Fruit fly (Drosophila melanogaster) Kc167 (cell line): ENCODE measurements around the gene CG11417.

ENCODE experiments used
- Myc ChIP-seq: fragments of >200 bp; optimal IDR thresholded peaks from 2 replicates; lab custom pipeline; 2017; ENCODE audit warnings: missing external identifiers
- Sin3A ChIP-seq: fragments of >200 bp; optimal IDR thresholded peaks from 2 replicates; lab custom pipeline; 2018; ENCODE audit warnings: missing external identifiers
- h ChIP-seq: fragments of >200 bp; optimal IDR thresholded peaks from 3 replicates; lab custom pipeline; 2018; ENCODE audit warnings: missing external identifiers
- insv ChIP-seq: fragments of >200 bp; optimal IDR thresholded peaks from 3 replicates; lab custom pipeline; 2018; ENCODE audit warnings: missing external identifiers
- psq ChIP-seq: fragments of >200 bp; optimal IDR thresholded peaks from 2 replicates; lab custom pipeline; 2017; ENCODE audit warnings: missing external identifiers
- ttk ChIP-seq: sonication (Bioruptor generic); optimal IDR thresholded peaks from 2 replicates; lab custom pipeline; 2017; ENCODE audit warnings: missing external identifiers

Gene CG11417

dm6 chrX:1382489-1382888 lies 28.7 kb downstream of the CG11417 start:
- TF ChIP-seq Myc (lab: Kevin White, UChicago) (no peak), h (lab: Kevin White, UChicago) (no peak), insv (lab: Kevin White, UChicago) (no peak), Sin3A (lab: Kevin White, UChicago) (no peak), ttk (no peak), psq (lab: Kevin White, UChicago) (no peak)

- TF ChIP-seq insv (lab: Kevin White, UChicago) (no peak), ttk (no peak), psq (lab: Kevin White, UChicago) (no peak), Sin3A (lab: Kevin White, UChicago) (no peak), Myc (lab: Kevin White, UChicago) (no peak), h (lab: Kevin White, UChicago) (no peak)
Observed at dm6 chrX:1384232-1384631, 30.4 kb downstream of the CG11417 start.

DNA sequence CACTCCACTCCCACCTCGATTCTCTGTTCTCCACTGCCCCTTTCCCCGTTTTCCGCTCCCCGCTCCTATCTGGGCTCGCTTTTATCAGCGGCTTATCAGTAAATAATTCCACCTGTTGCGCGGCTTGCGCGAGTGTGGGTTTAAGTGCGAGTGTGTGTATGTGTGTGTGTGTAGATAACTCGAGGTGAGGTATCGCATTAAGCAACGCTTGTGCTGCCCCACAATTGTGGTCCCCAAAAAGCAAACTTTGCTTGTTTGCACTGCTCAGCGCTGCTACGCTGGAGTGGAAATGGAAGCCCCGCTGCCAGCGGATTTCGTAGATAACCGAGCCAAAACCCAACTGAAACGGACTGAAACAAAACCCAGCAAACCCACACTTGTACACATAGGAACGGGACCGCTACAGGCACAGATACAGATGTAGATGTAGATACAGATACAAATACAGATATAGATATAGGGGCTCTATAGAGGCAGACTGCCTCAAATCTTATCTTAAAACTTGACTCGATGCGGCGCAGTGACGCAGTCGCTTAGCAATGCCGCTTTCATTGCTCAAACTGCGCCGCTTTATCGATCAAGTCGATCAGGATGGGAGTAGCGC lies 33.4 kb downstream of the CG11417 start:
- TF ChIP-seq Sin3A (lab: Kevin White, UChicago) (no peak), psq (lab: Kevin White, UChicago) (no peak), Myc (lab: Kevin White, UChicago) (no peak), insv (lab: Kevin White, UChicago) (no peak), ttk (no peak), h (lab: Kevin White, UChicago) (no peak)

dm6 chrX:1388148-1388703 lies 34.4 kb downstream of the CG11417 start:
- TF ChIP-seq insv (lab: Kevin White, UChicago) (no peak), Sin3A (lab: Kevin White, UChicago) (no peak), psq (lab: Kevin White, UChicago) (no peak), ttk (no peak), h (lab: Kevin White, UChicago) (no peak), Myc (lab: Kevin White, UChicago) (no peak)

- TF ChIP-seq ttk (no peak), psq (lab: Kevin White, UChicago) (no peak), Myc (lab: Kevin White, UChicago) (no peak), insv (lab: Kevin White, UChicago) (no peak), h (lab: Kevin White, UChicago) (no peak), Sin3A (lab: Kevin White, UChicago) (no peak)
Observed at dm6 chrX:1392875-1393274, 39.1 kb downstream of the CG11417 start, which contains the start of gene Rilpl. TSS of gene Rilpl (plus strand) at chrX:1393054.

DNA sequence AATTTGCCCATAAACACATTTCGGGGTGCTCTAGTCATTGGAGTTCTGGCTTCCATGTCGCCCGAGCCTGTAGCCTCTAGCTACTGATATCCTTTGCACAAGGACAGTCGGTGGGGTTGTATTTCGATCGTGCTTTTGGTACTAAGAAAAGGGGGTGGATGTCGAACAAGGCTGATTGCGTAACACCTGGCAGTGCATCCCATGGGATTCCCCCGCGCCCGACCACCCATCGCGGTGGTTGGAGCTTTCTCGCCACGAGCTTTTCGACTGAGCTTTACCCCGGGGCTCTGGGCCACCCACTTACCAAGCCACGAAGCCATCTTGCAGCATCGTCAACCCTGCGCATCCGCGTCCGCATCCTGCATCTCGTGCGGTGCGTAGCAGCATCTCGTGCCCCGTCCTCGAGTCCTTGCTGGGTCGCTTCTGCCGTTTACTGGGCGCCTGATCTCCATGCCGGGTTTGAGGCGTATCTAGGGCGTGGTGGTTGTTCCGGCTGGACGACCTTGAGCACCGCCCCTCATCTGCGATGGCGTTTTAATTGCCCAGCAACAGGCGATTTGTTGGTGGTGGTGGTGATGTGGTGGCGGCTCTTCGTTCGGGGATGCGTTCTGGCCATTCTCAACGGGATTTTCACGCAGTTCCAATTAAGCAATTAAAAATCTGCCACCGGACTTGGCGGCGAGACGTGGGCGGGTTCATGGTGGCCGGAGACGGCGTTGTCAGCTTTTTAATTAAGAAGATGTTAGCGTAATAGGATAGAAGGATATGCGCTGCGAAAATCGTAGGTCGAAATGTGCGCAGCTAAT lies 44.0 kb downstream of the CG11417 start:
- TF ChIP-seq ttk (no peak), h (lab: Kevin White, UChicago) (no peak), psq (lab: Kevin White, UChicago) (no peak), Myc (lab: Kevin White, UChicago) (no peak), Sin3A (lab: Kevin White, UChicago) (no peak), insv (lab: Kevin White, UChicago) (no peak)

- TF ChIP-seq Myc (lab: Kevin White, UChicago) (no peak), psq (lab: Kevin White, UChicago) (no peak), ttk (no peak), Sin3A (lab: Kevin White, UChicago) (no peak), h (lab: Kevin White, UChicago) (no peak), insv (lab: Kevin White, UChicago) (no peak)
Observed at dm6 chrX:1398455-1399055, 44.7 kb downstream of the CG11417 start.

DNA sequence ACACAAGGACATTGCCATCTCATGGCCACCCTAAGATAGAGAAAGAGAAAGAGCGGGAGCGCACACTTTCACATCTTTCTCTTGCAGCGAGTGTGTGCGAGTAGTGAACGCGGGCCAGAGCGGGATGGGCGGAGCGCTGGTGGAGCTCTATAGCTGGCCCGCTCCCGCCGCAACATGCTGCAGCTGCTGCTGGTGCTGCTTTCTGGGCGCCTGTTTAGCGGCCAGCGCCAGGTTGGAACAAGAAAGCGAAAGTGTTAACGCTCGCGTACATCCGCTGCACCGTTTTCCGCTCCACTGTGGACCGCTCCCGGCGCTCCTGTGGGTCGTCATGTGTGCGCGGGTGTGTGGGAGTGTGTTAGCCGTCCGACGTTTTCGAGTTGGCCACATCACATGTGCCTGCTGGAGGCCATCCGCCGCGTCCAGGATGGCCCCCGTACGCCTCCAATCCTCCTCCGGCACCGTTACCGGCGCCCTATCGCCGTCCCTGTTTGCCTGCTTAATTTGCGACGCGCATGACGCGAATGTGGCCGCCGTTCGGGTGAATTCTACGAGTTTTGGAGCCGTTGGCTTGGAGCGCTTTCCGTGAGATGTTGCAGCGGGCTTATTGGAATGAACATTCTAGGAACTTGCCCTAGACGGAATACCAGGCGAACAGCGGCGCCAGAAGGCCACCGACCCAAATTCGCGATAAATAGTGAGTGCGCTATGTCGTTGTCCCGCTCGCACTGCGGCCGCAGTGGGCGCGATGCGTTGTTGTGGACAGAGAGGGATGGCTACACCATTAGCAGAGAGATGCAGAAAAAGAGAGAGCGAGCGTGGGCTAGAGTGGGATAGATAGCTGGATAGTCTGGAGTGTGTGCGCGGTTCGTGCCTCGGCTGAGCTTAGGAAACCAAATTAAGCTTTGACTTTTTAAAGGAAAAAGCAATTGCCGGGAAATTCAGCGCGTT lies 45.5 kb downstream of the CG11417 start:
- TF ChIP-seq insv (lab: Kevin White, UChicago) (no peak), psq (lab: Kevin White, UChicago) (no peak), ttk (no peak), h (lab: Kevin White, UChicago) (no peak), Sin3A (lab: Kevin White, UChicago) (no peak), Myc (lab: Kevin White, UChicago) (no peak)

DNA sequence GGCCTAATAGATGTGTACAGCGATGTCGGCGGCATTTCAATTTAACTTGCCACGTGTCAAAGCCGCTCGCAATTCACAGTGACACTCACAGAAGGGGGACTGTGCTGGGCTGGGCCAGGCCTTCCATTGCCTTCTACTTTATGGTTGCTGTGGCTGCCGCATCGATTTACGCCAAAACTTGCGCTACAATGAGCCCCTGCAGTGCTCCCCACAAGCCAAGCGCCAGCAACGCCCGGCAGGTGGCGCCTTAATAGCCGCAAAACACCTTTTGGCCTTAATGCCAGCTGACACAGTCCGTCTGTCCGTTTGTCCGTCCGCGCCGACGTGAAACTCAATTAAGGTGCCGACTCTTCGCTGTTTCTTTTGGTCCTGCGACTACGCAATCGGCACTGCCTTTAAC lies 51.2 kb downstream of the CG11417 start:
- TF ChIP-seq psq (lab: Kevin White, UChicago) = no peak
- TF ChIP-seq Sin3A (lab: Kevin White, UChicago) = no peak

- no peak for TF ChIP-seq Myc (lab: Kevin White, UChicago)
- TF ChIP-seq ttk = no peak
- no peak for TF ChIP-seq psq (lab: Kevin White, UChicago)
- no peak for TF ChIP-seq Sin3A (lab: Kevin White, UChicago)
- no peak for TF ChIP-seq insv (lab: Kevin White, UChicago)
- no peak for TF ChIP-seq h (lab: Kevin White, UChicago)
Observed at dm6 chrX:1405779-1406178, 52.0 kb downstream of the CG11417 start.
